Worm (Caenorhabditis elegans) whole organism, L2 larva: ENCODE measurements around the gene B0393.9.

Source experiments
- ZK546.5 ChIP-seq: sonication (generic microtip); optimal IDR thresholded peaks from 2 replicates; lab custom pipeline; 2017; ENCODE audit warnings: missing biosample characterization, missing genetic modification characterization
- egl-27 ChIP-seq: sonication (generic microtip); optimal IDR thresholded peaks from 3 replicates; lab custom pipeline; 2017; ENCODE audit warnings: missing biosample characterization, missing genetic modification reagents, missing genetic modification characterization
- lin-39 ChIP-seq: fragments of 150-350 bp; optimal IDR thresholded peaks from 2 replicates; lab custom pipeline; 2014; ENCODE audit warnings: missing biosample characterization, missing genetic modification reagents, missing genetic modification characterization
- nhr-12 ChIP-seq: fragments of 150-350 bp; optimal IDR thresholded peaks from 2 replicates; lab custom pipeline; 2014; ENCODE audit warnings: missing biosample characterization, missing genetic modification characterization
- nhr-21 ChIP-seq: fragments of 150-350 bp; optimal IDR thresholded peaks from 2 replicates; lab custom pipeline; 2014; ENCODE audit warnings: missing biosample characterization, missing genetic modification characterization
- ztf-11 ChIP-seq: sonication (generic microtip); optimal IDR thresholded peaks from 2 replicates; lab custom pipeline; 2017; ENCODE audit warnings: missing biosample characterization, missing genetic modification characterization

ce11 chrIII:4822140-4822539 is 42.2 kb upstream of the B0393.9 start, which contains the start of gene F26A1.8:
- no peak for TF ChIP-seq ZK546.5 (tag; lab: Kevin White, UChicago)
- TF ChIP-seq lin-39 (tag; lab: Kevin White, UChicago) = no peak
- TF ChIP-seq ztf-11 (tag; lab: Kevin White, UChicago) = no peak
- TF ChIP-seq nhr-12 = no peak
- no peak for TF ChIP-seq nhr-21 (tag; lab: Kevin White, UChicago)
- TF ChIP-seq egl-27 (tag; lab: Kevin White, UChicago) = no peak
